Fruit fly (Drosophila melanogaster) whole organism, wandering third instar larva: ENCODE data around the gene mid.

ENCODE experiments used
- Hr78 ChIP-seq: fragments of >200 bp; optimal IDR thresholded peaks from 2 replicates; lab custom pipeline; 2017; ENCODE audit warnings: missing biosample characterization, missing genetic modification characterization
- Rel ChIP-seq, 2 experiments: fragments of 200-800 bp; sonication (Bioruptor generic) in 1 of 2; optimal IDR thresholded peaks; 2 replicates in 1 of 2; 3 replicates in 1 of 2; lab custom pipeline; 2016 to 2019; ENCODE audit warnings: mild to moderate bottlenecking in 2 of 2, missing biosample characterization in 2 of 2, missing genetic modification characterization in 2 of 2, moderate library complexity in 1 of 2
- usp ChIP-seq: fragments of >200 bp; optimal IDR thresholded peaks from 2 replicates; lab custom pipeline; 2017; ENCODE audit warnings: missing biosample characterization, missing genetic modification characterization

- TF ChIP-seq Rel (GFP tag; optimal IDR thresholded peaks at IDR 0.05; lab: Kevin White, UChicago) (no peak), Rel (tag; optimal IDR thresholded peaks at IDR 0.05; lab: Kevin White, UChicago) (no peak), Hr78 (no peak), usp (GFP tag; lab: Kevin White, UChicago) (no peak)
Measured at dm6 chr2L:5444675-5445074, 16.8 kb upstream of the mid start.
